Worm (Caenorhabditis elegans) whole organism, L1 larva: ENCODE results near the gene hpk-1.

ENCODE experiments used
- nhr-28 ChIP-seq: fragments of 150-350 bp; optimal IDR thresholded peaks from 2 replicates; lab custom pipeline; 2014; ENCODE audit warnings: missing biosample characterization, missing genetic modification characterization
- nhr-77 ChIP-seq: fragments of 150-350 bp; optimal IDR thresholded peaks from 2 replicates; lab custom pipeline; 2014; ENCODE audit warnings: missing biosample characterization, missing genetic modification characterization

ce11 chrX:4244489-4245123 is 27.5 kb upstream of the hpk-1 start:
- TF ChIP-seq nhr-28 (tag; lab: Kevin White, UChicago) (no peak), nhr-77 (tag; lab: Kevin White, UChicago) (no peak)
